Fruit fly (Drosophila melanogaster) whole organism, embryonic: Measurements from ENCODE around the gene Dis3.
A peak's percentile ranks its signal among the peaks of the same experiment; 100 is the strongest.

ENCODE experiments used
- Ada2b ChIP-seq: fragments of 200-800 bp; sonication (Bioruptor generic); IDR thresholded peaks from 2 replicates; pipeline ENCODE4 v1.3.6; 2022; ENCODE audit warnings: missing biosample characterization, missing genetic modification characterization
- CG11504 ChIP-seq: fragments of 200-800 bp; sonication (Bioruptor generic); optimal IDR thresholded peaks from 3 replicates; lab custom pipeline; 2019; ENCODE audit warnings: missing biosample characterization, mild to moderate bottlenecking, missing genetic modification characterization, moderate library complexity
- CG12769 ChIP-seq: fragments of 200-800 bp; sonication (Bioruptor generic); optimal IDR thresholded peaks from 2 replicates; lab custom pipeline; 2019; ENCODE audit warnings: missing biosample characterization, mild to moderate bottlenecking, missing genetic modification characterization, moderate library complexity
- CG13624 ChIP-seq: fragments of 200-800 bp; sonication (Bioruptor generic); optimal IDR thresholded peaks from 2 replicates; lab custom pipeline; 2016; ENCODE audit warnings: missing biosample characterization, missing genetic modification characterization
- CG13894 ChIP-seq: fragments of 200-800 bp; sonication (Bioruptor generic); optimal IDR thresholded peaks from 3 replicates; lab custom pipeline; 2018; ENCODE audit warnings: missing biosample characterization, mild to moderate bottlenecking, missing genetic modification characterization, moderate library complexity
- CG14050 ChIP-seq: fragments of 200-800 bp; sonication (Bioruptor generic); IDR thresholded peaks from 3 replicates; pipeline ENCODE4 v1.3.6; 2022; ENCODE audit warnings: missing biosample characterization, missing genetic modification characterization
- CG14965 ChIP-seq: fragments of 200-800 bp; sonication (Bioruptor generic); optimal IDR thresholded peaks from 2 replicates; lab custom pipeline; 2016; ENCODE audit warnings: missing biosample characterization, missing genetic modification characterization, borderline replicate concordance
- CG15073 ChIP-seq: fragments of 200-800 bp; sonication (Bioruptor generic); optimal IDR thresholded peaks from 2 replicates; lab custom pipeline; 2016; ENCODE audit warnings: missing biosample characterization, missing genetic modification characterization
- CG1529 ChIP-seq: fragments of 200-800 bp; sonication (Bioruptor generic); optimal IDR thresholded peaks from 3 replicates; lab custom pipeline; 2018; ENCODE audit warnings: missing biosample characterization, missing genetic modification characterization
- CG17328 ChIP-seq: fragments of 200-800 bp; sonication (Bioruptor generic); IDR thresholded peaks from 2 replicates; pipeline ENCODE4 v1.3.6; 2022; ENCODE audit warnings: missing biosample characterization, missing genetic modification characterization
- CG17612 ChIP-seq: fragments of 200-800 bp; sonication (Bioruptor generic); IDR thresholded peaks from 2 replicates; pipeline ENCODE4 v1.3.6; 2022; ENCODE audit warnings: missing biosample characterization, missing genetic modification characterization
- CG18599 ChIP-seq: fragments of 200-800 bp; sonication (Bioruptor generic); optimal IDR thresholded peaks from 3 replicates; lab custom pipeline; 2017; ENCODE audit warnings: missing biosample characterization, missing genetic modification characterization, mild to moderate bottlenecking, moderate library complexity, missing genetic modification reagents
- CG2875 ChIP-seq: fragments of 200-800 bp; sonication (Bioruptor generic); optimal IDR thresholded peaks from 2 replicates; lab custom pipeline; 2017; ENCODE audit warnings: missing biosample characterization, mild to moderate bottlenecking, missing genetic modification characterization, missing genetic modification reagents
- CG34422 ChIP-seq: fragments of 200-800 bp; sonication (Bioruptor generic); IDR thresholded peaks from 3 replicates; pipeline ENCODE4 v1.3.6; 2022; ENCODE audit warnings: missing biosample characterization, missing genetic modification characterization
- CG4360 ChIP-seq: fragments of 200-800 bp; sonication (Bioruptor generic); IDR thresholded peaks from 2 replicates; pipeline ENCODE4 v1.3.6; 2022; ENCODE audit warnings: missing biosample characterization, missing genetic modification characterization
- CG4404 ChIP-seq: fragments of 200-800 bp; sonication (Bioruptor generic); IDR thresholded peaks from 2 replicates; pipeline ENCODE4 v1.3.6; 2022; ENCODE audit warnings: missing biosample characterization, missing genetic modification characterization
- CG6654 ChIP-seq: fragments of 200-800 bp; sonication (Bioruptor generic); optimal IDR thresholded peaks from 2 replicates; lab custom pipeline; 2017; ENCODE audit warnings: missing biosample characterization, mild to moderate bottlenecking, missing genetic modification characterization
- CG8290 ChIP-seq, 3 experiments: fragments of 200-800 bp; sonication (Bioruptor generic); optimal IDR thresholded peaks; 2 replicates each; lab custom pipeline; 2016 to 2019; ENCODE audit warnings: missing biosample characterization in 3 of 3, missing genetic modification characterization in 3 of 3, mild to moderate bottlenecking in 2 of 3, moderate library complexity in 1 of 3
- CG9437 ChIP-seq: fragments of 200-800 bp; sonication (Bioruptor generic); optimal IDR thresholded peaks from 2 replicates; lab custom pipeline; 2018; ENCODE audit warnings: missing biosample characterization, mild to moderate bottlenecking, missing genetic modification characterization
- CG9609 ChIP-seq: fragments of 200-800 bp; sonication (Bioruptor generic); optimal IDR thresholded peaks from 3 replicates; lab custom pipeline; 2016; ENCODE audit warnings: missing biosample characterization, missing genetic modification characterization
- CG9797 ChIP-seq: fragments of 200-800 bp; sonication (Bioruptor generic); optimal IDR thresholded peaks from 3 replicates; lab custom pipeline; 2018; ENCODE audit warnings: missing biosample characterization, mild to moderate bottlenecking, missing genetic modification characterization
- CG9817 ChIP-seq: fragments of 200-800 bp; sonication (Bioruptor generic); optimal IDR thresholded peaks from 2 replicates; lab custom pipeline; 2018; ENCODE audit warnings: missing biosample characterization, mild to moderate bottlenecking, missing genetic modification characterization, moderate library complexity
- CTCF ChIP-seq: fragments of 200-800 bp; sonication (Bioruptor generic); optimal IDR thresholded peaks from 2 replicates; lab custom pipeline; 2017; ENCODE audit warnings: missing biosample characterization, mild to moderate bottlenecking, missing genetic modification characterization, moderate library complexity
- Deaf1 ChIP-seq: fragments of 200-800 bp; optimal IDR thresholded peaks from 3 replicates; lab custom pipeline; 2019; ENCODE audit warnings: missing biosample characterization, mild to moderate bottlenecking, missing genetic modification characterization, moderate library complexity
- Drgx ChIP-seq: fragments of 200-800 bp; sonication (Bioruptor generic); IDR thresholded peaks from 2 replicates; pipeline ENCODE4 v1.3.6; 2022; ENCODE audit warnings: missing biosample characterization, missing genetic modification characterization
- Fer2 ChIP-seq: fragments of 200-800 bp; sonication (Bioruptor generic); optimal IDR thresholded peaks from 2 replicates; lab custom pipeline; 2018; ENCODE audit warnings: missing biosample characterization, mild to moderate bottlenecking, missing genetic modification characterization, moderate library complexity
- HLHmδ ChIP-seq: fragments of 200-800 bp; sonication (Bioruptor generic); optimal IDR thresholded peaks from 2 replicates; lab custom pipeline; 2018; ENCODE audit warnings: missing biosample characterization, mild to moderate bottlenecking, missing genetic modification characterization, moderate library complexity
- Hr39 ChIP-seq: fragments of >200 bp; optimal IDR thresholded peaks from 2 replicates; lab custom pipeline; 2017
- Jarid2 ChIP-seq: fragments of 200-800 bp; sonication (Bioruptor generic); optimal IDR thresholded peaks from 3 replicates; lab custom pipeline; 2017; ENCODE audit warnings: mild to moderate bottlenecking, missing biosample characterization, missing genetic modification reagents, missing genetic modification characterization
- NFAT ChIP-seq: fragments of 200-800 bp; sonication (Bioruptor generic); IDR thresholded peaks from 2 replicates; pipeline ENCODE4 v1.3.6; 2022; ENCODE audit warnings: missing biosample characterization, missing genetic modification characterization
- Ptx1 ChIP-seq: fragments of 200-800 bp; sonication (Bioruptor generic); IDR thresholded peaks from 2 replicates; pipeline ENCODE4 v1.3.6; 2022; ENCODE audit warnings: missing biosample characterization, missing genetic modification characterization
- Rfx ChIP-seq: fragments of 200-800 bp; sonication (Bioruptor generic); IDR thresholded peaks from 2 replicates; pipeline ENCODE4 v1.3.6; 2022; ENCODE audit warnings: missing biosample characterization, missing genetic modification characterization
- ara ChIP-seq: fragments of 200-800 bp; sonication (Bioruptor generic); IDR thresholded peaks from 2 replicates; pipeline ENCODE4 v1.3.6; 2022; ENCODE audit warnings: missing biosample characterization, missing genetic modification characterization
- br ChIP-seq: fragments of >200 bp; optimal IDR thresholded peaks from 2 replicates; lab custom pipeline; 2017
- crol ChIP-seq: fragments of 200-800 bp; sonication (Bioruptor generic); IDR thresholded peaks from 2 replicates; pipeline ENCODE4 v1.3.6; 2022; ENCODE audit warnings: missing biosample characterization, missing genetic modification characterization
- cwo ChIP-seq: fragments of 200-800 bp; sonication (Bioruptor generic); optimal IDR thresholded peaks from 3 replicates; lab custom pipeline; 2017; ENCODE audit warnings: missing biosample characterization, missing genetic modification characterization, mild to moderate bottlenecking, moderate library complexity, missing genetic modification reagents
- gsb ChIP-seq: fragments of 200-800 bp; sonication (Bioruptor generic); IDR thresholded peaks from 2 replicates; pipeline ENCODE4 v1.3.6; 2022; ENCODE audit warnings: missing biosample characterization, missing genetic modification characterization
- hkb ChIP-seq, 2 experiments: fragments of 200-800 bp in 1 of 2; fragments of >200 bp in 1 of 2; sonication (Bioruptor generic) in 1 of 2; IDR thresholded peaks in 1 of 2; optimal IDR thresholded peaks in 1 of 2; 2 replicates each; pipeline versions ENCODE4 v1.3.6 to Lab custom; 2017 to 2022; ENCODE audit warnings: missing biosample characterization in 1 of 2, missing genetic modification characterization in 1 of 2
- kah ChIP-seq: fragments of 200-800 bp; sonication (Bioruptor generic); optimal IDR thresholded peaks from 2 replicates; lab custom pipeline; 2018; ENCODE audit warnings: missing biosample characterization, mild to moderate bottlenecking, missing genetic modification characterization
- lmd ChIP-seq: fragments of 200-800 bp; sonication (Bioruptor generic); IDR thresholded peaks from 2 replicates; pipeline ENCODE4 v1.3.6; 2022; ENCODE audit warnings: missing biosample characterization, missing genetic modification characterization
- onecut ChIP-seq: fragments of 200-800 bp; sonication (Bioruptor generic); IDR thresholded peaks from 2 replicates; pipeline ENCODE4 v1.3.6; 2022; ENCODE audit warnings: missing biosample characterization, missing genetic modification characterization
- phol ChIP-seq: fragments of 200-800 bp; sonication (Bioruptor generic); optimal IDR thresholded peaks from 3 replicates; lab custom pipeline; 2018; ENCODE audit warnings: missing biosample characterization, mild to moderate bottlenecking, missing genetic modification characterization, moderate library complexity
- schlank ChIP-seq: fragments of 200-800 bp; sonication (Bioruptor generic); optimal IDR thresholded peaks from 2 replicates; lab custom pipeline; 2018; ENCODE audit warnings: missing biosample characterization, mild to moderate bottlenecking, missing genetic modification characterization
- sens ChIP-seq: fragments of 200-800 bp; sonication (Bioruptor generic); peaks from one replicate; lab custom pipeline; 2016; ENCODE audit warnings: missing biosample characterization, missing genetic modification characterization
- seq ChIP-seq: fragments of 200-800 bp; sonication (Bioruptor generic); IDR thresholded peaks from 2 replicates; pipeline ENCODE4 v1.3.6; 2022; ENCODE audit warnings: missing biosample characterization, missing genetic modification characterization
- sob ChIP-seq: fragments of 200-800 bp; sonication (Bioruptor generic); IDR thresholded peaks from 2 replicates; pipeline ENCODE4 v1.3.6; 2022; ENCODE audit warnings: missing biosample characterization, missing genetic modification characterization
- tup ChIP-seq: fragments of 200-800 bp; sonication (Bioruptor generic); optimal IDR thresholded peaks from 2 replicates; lab custom pipeline; 2016; ENCODE audit warnings: missing biosample characterization, mild to moderate bottlenecking, missing genetic modification characterization, moderate library complexity
- vvl ChIP-seq: fragments of 200-800 bp; sonication (Bioruptor generic); IDR thresholded peaks from 2 replicates; pipeline ENCODE4 v1.3.6; 2022; ENCODE audit warnings: missing biosample characterization, missing genetic modification characterization
- zf30C ChIP-seq: fragments of 200-800 bp; sonication (Bioruptor generic); optimal IDR thresholded peaks from 3 replicates; lab custom pipeline; 2018; ENCODE audit warnings: missing biosample characterization, mild to moderate bottlenecking, missing genetic modification characterization

Dis3 gene

dm6 chr3R:24333182-24333808 lies at the start of gene Dis3, which contains the start of gene Rrp5 (continued):
- TF ChIP-seq CG9817 (tag; lab: Kevin White, UChicago) (peak; percentile 44), Fer2 (tag; lab: Kevin White, UChicago) (no peak), CG9609 (GFP tag; lab: Kevin White, UChicago) (peak; percentile 65), hkb (optimal IDR thresholded peaks at IDR 0.05; lab: Kevin White, UChicago) (peak; percentile 8), hkb (GFP tag; IDR thresholded peaks at IDR 0.05; lab: Robert Waterston, UW) (no peak), sens (peak; percentile 93), CG17612 (no peak), CG14050 (GFP tag; lab: Robert Waterston, UW) (no peak), Ada2b (GFP tag; lab: Robert Waterston, UW) (peak; percentile 32; the same call in 1 of the 2 replicates), CG9437 (no peak), onecut (GFP tag; lab: Robert Waterston, UW) (no peak), zf30C (GFP tag; lab: Kevin White, UChicago) (no peak), CG17328 (GFP tag; lab: Robert Waterston, UW) (peak; percentile 46; the same call in 1 of the 2 replicates), seq (GFP tag; lab: Robert Waterston, UW) (no peak), CTCF (GFP tag; lab: Kevin White, UChicago) (no peak), CG13624 (GFP tag; lab: Kevin White, UChicago) (peak; percentile 53), ara (GFP tag; lab: Robert Waterston, UW) (0 out of 2 replicates have a peak, but pooled peaks have one; percentile 50), gsb (GFP tag; lab: Robert Waterston, UW) (no peak), CG4404 (GFP tag; lab: Robert Waterston, UW) (no peak)

dm6 chr3R:24283582-24284085 lies 49.6 kb upstream of the Dis3 start, which contains the start of gene CG6356:
Gene CG6356 (plus strand): TSS chr3R:24283955.
- TF ChIP-seq CG1529 (GFP tag; lab: Kevin White, UChicago) (no peak), Rfx (peak; percentile 37), CG9797 (GFP tag; lab: Kevin White, UChicago) (no peak), CG14965 (no peak), CG12769 (tag; lab: Kevin White, UChicago) (peak; percentile 70), Hr39 (lab: Kevin White, UChicago) (peak; percentile 66), kah (GFP tag; lab: Kevin White, UChicago) (peak; percentile 81), CG15073 (GFP tag; lab: Kevin White, UChicago) (no peak), tup (GFP tag; lab: Kevin White, UChicago) (no peak), schlank (no peak), sens (no peak), Deaf1 (tag; lab: Kevin White, UChicago) (peak; percentile 96), vvl (GFP tag; lab: Robert Waterston, UW) (peak; percentile 58), CG13894 (no peak), Drgx (peak; percentile 54), lmd (GFP tag; lab: Robert Waterston, UW) (peak; percentile 9; the same call in 1 of the 2 replicates), Jarid2 (GFP tag; lab: Kevin White, UChicago) (peak; percentile 57), CG34422 (GFP tag; lab: Robert Waterston, UW) (peak; percentile 64; the same call in 1 of the 3 replicates), br (lab: Kevin White, UChicago) (no peak), CG11504 (tag; lab: Kevin White, UChicago) (peak; percentile 44), Ptx1 (0 out of 2 replicates have a peak, but pooled peaks have one; percentile 9), CG6654 (no peak), cwo (peak; percentile 46), NFAT (GFP tag; lab: Robert Waterston, UW) (0 out of 2 replicates have a peak, but pooled peaks have one; percentile 33), CG8290 (GFP tag; optimal IDR thresholded peaks at IDR 0.05; lab: Kevin White, UChicago) (no peak), CG8290 (tag; optimal IDR thresholded peaks at IDR 0.05; lab: Kevin White, UChicago) (peak in 1 of 2 experiments; percentile 52), HLHmδ (peak; percentile 35), sob (GFP tag; lab: Robert Waterston, UW) (peak; percentile 31; the same call in 1 of the 2 replicates), CG4360 (no peak), CG2875 (peak; percentile 26), phol (tag; lab: Kevin White, UChicago) (no peak), crol (GFP tag; lab: Robert Waterston, UW) (peak; percentile 99), CG18599 (peak; percentile 5)
